Fruit fly (Drosophila melanogaster): ENCODE results near the gene CG33268.

DNA sequence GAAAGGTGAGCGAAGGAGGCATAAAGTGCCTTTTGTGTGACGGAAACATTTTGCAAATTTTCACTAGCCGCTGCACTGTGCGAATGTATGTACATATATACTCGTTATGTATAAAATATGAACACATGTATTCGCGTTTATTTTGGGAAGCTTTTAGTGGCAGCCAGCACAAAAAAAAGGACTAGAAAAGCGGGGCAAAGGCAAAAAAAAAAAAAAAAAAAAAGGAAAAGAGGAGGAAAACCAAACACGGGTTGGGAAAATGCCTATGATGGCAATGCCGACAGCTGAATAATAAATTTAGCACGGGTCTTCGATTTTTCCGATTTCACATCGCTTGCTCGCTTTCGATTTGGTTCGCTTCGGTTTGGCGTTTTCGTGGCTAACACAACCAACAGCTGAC lies 41.6 kb downstream of the CG33268 start:
- TF ChIP-seq EcR (GFP tag; optimal IDR thresholded peaks at IDR 0.05) (no peak), CG13204 (GFP tag; optimal IDR thresholded peaks at IDR 0.05) (no peak), CG17806 (tag; optimal IDR thresholded peaks at IDR 0.05) (no peak), rn (GFP tag; IDR thresholded peaks at IDR 0.05) (no peak), CG12605 (GFP tag; IDR thresholded peaks at IDR 0.05) (peak; percentile 58), Pif1B (GFP tag; optimal IDR thresholded peaks at IDR 0.05) (no peak), CG15710 (tag; optimal IDR thresholded peaks at IDR 0.05) (no peak), CG9948 (tag; optimal IDR thresholded peaks at IDR 0.05) (no peak), CG8159 (tag; optimal IDR thresholded peaks at IDR 0.05) (no peak), CG14655 (GFP tag; optimal IDR thresholded peaks at IDR 0.05) (no peak), Ets98B (GFP tag; IDR thresholded peaks at IDR 0.05) (peak; percentile 51)

Measured in whole organism, pupa.